Worm (Caenorhabditis elegans) whole organism, mixed stage, embryonic: Measurements from ENCODE around the gene gly-11.

Experiments used
- ces-1 ChIP-seq: fragments of 150-350 bp; optimal IDR thresholded peaks from 2 replicates; lab custom pipeline; 2014; ENCODE audit warnings: missing biosample characterization, missing genetic modification reagents, missing genetic modification characterization
- elt-1 ChIP-seq: sonication (generic microtip); optimal IDR thresholded peaks from 2 replicates; lab custom pipeline; 2017; ENCODE audit warnings: missing genetic modification characterization, mild to moderate bottlenecking, missing compliant biosample characterization, antibody characterized with exemption, moderate library complexity, borderline replicate concordance; ENCODE audit not compliant: insufficient read depth
- lsy-2 ChIP-seq: fragments of 150-350 bp; optimal IDR thresholded peaks from 2 replicates; lab custom pipeline; 2014; ENCODE audit warnings: missing biosample characterization, missing genetic modification characterization
- mep-1 ChIP-seq: fragments of 150-350 bp; optimal IDR thresholded peaks from 2 replicates; lab custom pipeline; 2017; ENCODE audit warnings: missing biosample characterization, missing genetic modification reagents, missing genetic modification characterization, inconsistent platforms
- sem-2 ChIP-seq: fragments of 200-800 bp; sonication (Bioruptor generic); optimal IDR thresholded peaks from 2 replicates; lab custom pipeline; 2018; ENCODE audit warnings: mild to moderate bottlenecking, missing genetic modification characterization, missing compliant biosample characterization
- tbx-8 ChIP-seq: fragments of 200-800 bp; sonication (Bioruptor generic); optimal IDR thresholded peaks from 2 replicates; lab custom pipeline; 2018; ENCODE audit warnings: mild to moderate bottlenecking, missing genetic modification characterization, moderate library complexity, missing compliant biosample characterization
- unc-39 ChIP-seq: fragments of 150-350 bp; optimal IDR thresholded peaks from 2 replicates; lab custom pipeline; 2014; ENCODE audit warnings: missing biosample characterization, missing genetic modification characterization
- unc-62 ChIP-seq: fragments of 150-350 bp; optimal IDR thresholded peaks from 2 replicates; lab custom pipeline; 2014; ENCODE audit warnings: missing biosample characterization, missing genetic modification reagents, missing genetic modification characterization
- ztf-11 ChIP-seq: fragments of 150-350 bp; optimal IDR thresholded peaks from 2 replicates; lab custom pipeline; 2014; ENCODE audit warnings: missing biosample characterization, missing genetic modification characterization

DNA sequence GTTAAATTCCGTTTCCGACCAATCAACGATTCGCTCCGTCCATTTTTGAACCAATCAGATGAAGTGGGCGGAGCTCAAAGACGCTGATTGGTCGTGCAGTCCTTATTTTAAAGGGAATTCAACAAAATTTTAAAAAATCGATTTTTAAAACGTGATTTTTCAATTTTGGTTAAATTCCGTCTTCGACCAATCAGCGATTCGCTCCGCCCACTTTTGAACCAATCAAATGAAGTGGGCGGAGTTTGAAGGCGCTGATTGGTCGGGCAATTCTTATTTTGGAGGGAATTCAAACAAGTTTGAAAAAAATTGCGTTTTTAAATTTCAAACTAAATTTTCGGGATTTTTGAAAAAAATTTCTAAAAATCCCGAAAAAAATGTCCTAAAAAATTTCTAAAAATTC, 23.5 kb downstream of the gly-11 start:
- TF ChIP-seq unc-39 (no peak), elt-1 (tag; lab: Kevin White, UChicago) (no peak), tbx-8 (GFP tag; lab: Kevin White, UChicago) (no peak), mep-1 (tag; lab: Kevin White, UChicago) (no peak), lsy-2 (tag; lab: Kevin White, UChicago) (no peak), ces-1 (GFP tag; lab: Kevin White, UChicago) (no peak), unc-62 (no peak), ztf-11 (tag; lab: Kevin White, UChicago) (no peak), sem-2 (no peak)
